Worm (Caenorhabditis elegans): ENCODE measurements around the gene ZC412.3.

DNA sequence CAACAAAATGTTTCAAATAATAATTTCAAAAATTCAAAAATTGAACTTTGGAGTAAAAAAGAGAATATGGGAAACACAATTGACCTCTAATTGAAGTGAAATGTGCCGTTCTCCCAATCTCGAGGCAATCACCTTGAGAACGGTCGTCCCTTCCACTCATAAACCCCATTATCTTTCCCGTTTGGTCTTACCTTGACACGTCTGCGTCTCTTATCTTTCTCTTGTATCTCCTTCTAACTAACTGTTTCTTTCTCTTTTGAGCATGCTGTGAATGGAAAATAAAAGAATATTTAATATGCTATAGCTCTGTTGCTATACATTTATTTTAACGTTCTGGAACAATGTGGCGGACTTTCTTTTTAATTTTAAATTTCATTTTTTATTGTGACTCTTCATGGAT lies 28.2 kb upstream of the ZC412.3 start, which contains the start of gene H12D21.10:
- no peak for TF ChIP-seq ama-1 (optimal IDR thresholded peaks at IDR 0.05)
- TF ChIP-seq ceh-36 (tag; optimal IDR thresholded peaks at IDR 0.05): no peak
- TF ChIP-seq tbx-37 (GFP tag; conservative IDR thresholded peaks at IDR 0.05): no peak
- TF ChIP-seq sea-1 (GFP tag; conservative IDR thresholded peaks at IDR 0.05): no peak
- TF ChIP-seq scrt-1 (GFP tag; IDR thresholded peaks at IDR 0.05): no peak
